Worm (Caenorhabditis elegans) whole organism, young adult: ENCODE measurements around the gene ttr-51.

Experiments used
- bed-2 ChIP-seq: fragments of 200-800 bp; sonication (Bioruptor generic); IDR thresholded peaks from 2 replicates; pipeline ENCODE4 v1.3.6; 2022; ENCODE audit warnings: missing genetic modification reagents, missing genetic modification characterization, missing compliant biosample characterization
- ceh-100 ChIP-seq: fragments of 200-800 bp; sonication (Bioruptor generic); IDR thresholded peaks from 2 replicates; pipeline ENCODE4 v1.3.6; 2022; ENCODE audit warnings: missing genetic modification reagents, missing genetic modification characterization, missing compliant biosample characterization
- die-1 ChIP-seq: sonication (generic microtip); optimal IDR thresholded peaks from 2 replicates; lab custom pipeline; 2016; ENCODE audit warnings: missing genotype, mild to moderate bottlenecking, missing genetic modification characterization, missing compliant biosample characterization
- sea-2 ChIP-seq: fragments of 200-800 bp; sonication (Bioruptor generic); IDR thresholded peaks from 2 replicates; pipeline ENCODE4 v1.3.6; 2022; ENCODE audit warnings: missing genetic modification characterization, missing compliant biosample characterization
- ztf-18 ChIP-seq: sonication (generic microtip); optimal IDR thresholded peaks from 2 replicates; lab custom pipeline; 2016; ENCODE audit warnings: missing genotype, mild to moderate bottlenecking, missing genetic modification characterization, missing compliant biosample characterization
- ztf-28 ChIP-seq: fragments of 200-800 bp; sonication (Bioruptor generic); IDR thresholded peaks from 2 replicates; pipeline ENCODE4 v1.3.6; 2022; ENCODE audit warnings: missing genetic modification reagents, missing genetic modification characterization, missing compliant biosample characterization

- TF ChIP-seq bed-2 (GFP tag; lab: Robert Waterston, UW): no peak
- TF ChIP-seq ceh-100 (GFP tag; lab: Robert Waterston, UW): no peak
- TF ChIP-seq sea-2 (GFP tag; lab: Robert Waterston, UW): no peak
- no peak for TF ChIP-seq ztf-28 (GFP tag; lab: Robert Waterston, UW)
- TF ChIP-seq ztf-18: no peak
- no peak for TF ChIP-seq die-1 (tag; lab: Kevin White, UChicago)
These were observed 42.5 kb downstream of the ttr-51 start, which contains the start of gene C48D1.9 for ce11 chrIV:13209566-13209965.
